Worm (Caenorhabditis elegans) whole organism, late embryonic: Measurements from ENCODE around the gene sru-38.
A peak's percentile ranks its signal among the peaks of the same experiment; 100 is the strongest.

Experiments
- C38D4.7 ChIP-seq: fragments of 200-800 bp; sonication (Bioruptor generic); optimal IDR thresholded peaks from 2 replicates; lab custom pipeline; 2018; ENCODE audit warnings: mild to moderate bottlenecking, missing genetic modification characterization, moderate library complexity, missing compliant biosample characterization
- T23F11.4 ChIP-seq: fragments of 200-800 bp; sonication (Bioruptor generic); optimal IDR thresholded peaks from 2 replicates; lab custom pipeline; 2018; ENCODE audit warnings: mild to moderate bottlenecking, missing genetic modification characterization, missing compliant biosample characterization
- ceh-18 ChIP-seq: sonication (generic microtip); optimal IDR thresholded peaks from 2 replicates; lab custom pipeline; 2016; ENCODE audit warnings: missing genetic modification characterization, missing compliant biosample characterization
- ceh-45 ChIP-seq: fragments of 200-800 bp; sonication (Bioruptor generic); IDR thresholded peaks from 2 replicates; pipeline ENCODE4 v1.3.6; 2022; ENCODE audit warnings: missing genetic modification reagents, missing genetic modification characterization, missing compliant biosample characterization
- dve-1 ChIP-seq: sonication (generic microtip); optimal IDR thresholded peaks from 2 replicates; lab custom pipeline; 2017; ENCODE audit warnings: antibody characterized with exemption, mild to moderate bottlenecking, missing genetic modification characterization, missing compliant biosample characterization
- nhr-11 ChIP-seq: fragments of 150-350 bp; optimal IDR thresholded peaks from 2 replicates; lab custom pipeline; 2014; ENCODE audit warnings: missing biosample characterization, missing genetic modification characterization
- pag-3 ChIP-seq: sonication (generic microtip); optimal IDR thresholded peaks from 2 replicates; lab custom pipeline; 2016; ENCODE audit warnings: missing compliant biosample characterization, missing genetic modification characterization, borderline replicate concordance

DNA sequence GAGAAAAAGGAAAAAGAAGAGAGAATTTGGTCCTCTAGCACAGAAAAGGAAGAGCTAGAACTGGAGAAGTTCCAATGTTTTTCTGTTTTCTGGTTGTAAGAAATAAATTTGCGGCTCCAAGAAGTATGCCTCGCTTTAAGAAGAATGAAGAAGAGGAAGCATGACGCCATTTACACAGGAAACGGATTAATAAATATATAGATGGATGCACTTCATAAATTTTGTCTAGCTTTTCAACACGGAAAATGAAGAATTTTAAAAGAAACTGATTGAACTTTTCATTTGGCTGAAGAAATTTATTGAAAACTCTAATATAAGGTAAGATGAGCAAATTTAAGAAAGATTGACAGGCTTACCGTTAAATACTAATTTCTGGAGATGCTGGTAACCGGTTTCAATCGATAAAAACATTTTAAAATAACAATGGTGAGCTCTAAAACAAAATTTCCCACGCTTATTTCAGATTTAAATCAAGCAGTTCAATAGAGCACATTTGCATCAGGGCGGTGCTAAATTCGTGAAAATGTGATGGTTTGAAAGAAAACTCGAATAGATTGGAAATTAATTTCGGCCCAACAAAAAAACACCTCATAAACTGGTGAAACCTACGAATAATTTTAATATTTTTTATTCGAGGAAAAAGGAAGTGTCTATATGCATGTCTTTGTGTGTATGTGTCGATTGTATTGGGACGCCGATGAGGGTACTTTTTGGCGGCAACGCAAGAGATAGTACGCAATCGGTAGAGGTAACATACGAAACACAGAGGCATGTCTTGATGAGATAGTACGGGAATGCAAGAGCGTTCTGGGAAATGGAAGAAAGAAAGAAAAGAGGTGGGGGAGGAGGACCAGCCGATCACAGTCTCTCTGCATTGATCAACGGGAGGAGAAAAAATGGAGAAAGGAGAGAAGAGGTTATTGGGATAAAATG lies 20.3 kb upstream of the sru-38 start:
- no peak for TF ChIP-seq nhr-11 (tag; lab: Kevin White, UChicago)
- TF ChIP-seq T23F11.4 (GFP tag; lab: Kevin White, UChicago) = no peak
- TF ChIP-seq ceh-18 (tag; lab: Kevin White, UChicago) = peak; percentile 18
- TF ChIP-seq dve-1 (tag; lab: Kevin White, UChicago) = no peak
- no peak for TF ChIP-seq C38D4.7 (GFP tag; lab: Kevin White, UChicago)
- TF ChIP-seq ceh-45 (GFP tag; lab: Robert Waterston, UW) = no peak
- TF ChIP-seq pag-3 (tag; lab: Kevin White, UChicago) = no peak
